Fruit fly (Drosophila melanogaster): Measurements from ENCODE around the gene Abcd3.

Abcd3 gene

dm6 chrX:19750626-19751149, at the start of gene Abcd3 (continued):
- TF ChIP-seq slbo (GFP tag; IDR thresholded peaks at IDR 0.05) (peak; percentile 27; the same call in 1 of the 2 replicates), CG8765 (GFP tag; IDR thresholded peaks at IDR 0.05) (no peak), lilli (GFP tag; optimal IDR thresholded peaks at IDR 0.05) (peak; percentile 34), CkIIα-i1 (GFP tag; IDR thresholded peaks at IDR 0.05) (no peak), CG30020 (tag; optimal IDR thresholded peaks at IDR 0.05) (no peak), Atf-2 (GFP tag; optimal IDR thresholded peaks at IDR 0.05) (no peak), CG1024 (GFP tag; IDR thresholded peaks at IDR 0.05) (0 out of 2 replicates have a peak, but pooled peaks have one; percentile 28), dimm (GFP tag; IDR thresholded peaks at IDR 0.05) (no peak), bab2 (GFP tag; optimal IDR thresholded peaks at IDR 0.05) (no peak), CG17568 (GFP tag; optimal IDR thresholded peaks at IDR 0.05) (no peak), MESR4 (GFP tag; optimal IDR thresholded peaks at IDR 0.05) (peak; percentile 94), CG9797 (GFP tag; optimal IDR thresholded peaks at IDR 0.05) (peak; percentile 24), CG10431 (GFP tag; optimal IDR thresholded peaks at IDR 0.05) (no peak), CoRest (tag; optimal IDR thresholded peaks at IDR 0.05) (no peak), prd (optimal IDR thresholded peaks at IDR 0.05) (no peak), prd (GFP tag; IDR thresholded peaks at IDR 0.05) (no peak), ewg (GFP tag; optimal IDR thresholded peaks at IDR 0.05) (peak; percentile 38), CG14860 (GFP tag; IDR thresholded peaks at IDR 0.05; ENCODE audit: partially characterized antibody) (peak; percentile 67), NfI (GFP tag; optimal IDR thresholded peaks at IDR 0.05) (peak; percentile 19), CG8388 (GFP tag; optimal IDR thresholded peaks at IDR 0.05) (no peak), CG31365 (tag; optimal IDR thresholded peaks at IDR 0.05) (peak; percentile 23), CG7987 (GFP tag; optimal IDR thresholded peaks at IDR 0.05) (peak; percentile 56), CG4282 (GFP tag; optimal IDR thresholded peaks at IDR 0.05) (no peak), CG12744 (GFP tag; optimal IDR thresholded peaks at IDR 0.05) (no peak), CG12155 (GFP tag; optimal IDR thresholded peaks at IDR 0.05) (peak; percentile 8), kni (GFP tag; optimal IDR thresholded peaks at IDR 0.05) (peak; percentile 65), CG16863 (GFP tag; optimal IDR thresholded peaks at IDR 0.05) (no peak), chm (GFP tag; IDR thresholded peaks at IDR 0.05) (peak; percentile 66; the same call in 1 of the 2 replicates), cwo (GFP tag; optimal IDR thresholded peaks at IDR 0.05) (peak; percentile 42)

dm6 chrX:19701611-19702010, 49.0 kb upstream of the Abcd3 start, which contains the start of gene Tcs4:
TSS of gene Tcs4 (minus strand) at chrX:19701755.
- TF ChIP-seq CG18262 (tag; optimal IDR thresholded peaks at IDR 0.05) = peak; percentile 37
- TF ChIP-seq CTCF (GFP tag; optimal IDR thresholded peaks at IDR 0.05) = no peak
- peak; percentile 20 for TF ChIP-seq CG4617 (GFP tag; optimal IDR thresholded peaks at IDR 0.05; ENCODE audit: borderline replicate concordance)
- 0 out of 2 replicates have a peak, but pooled peaks have one; percentile 12 for TF ChIP-seq ranshi (GFP tag; IDR thresholded peaks at IDR 0.05)
- peak; percentile 76 for TF ChIP-seq Med (GFP tag)
- TF ChIP-seq NfI (GFP tag; optimal IDR thresholded peaks at IDR 0.05) = peak; percentile 17
- no peak for TF ChIP-seq Aef1 (GFP tag; IDR thresholded peaks at IDR 0.05)
- TF ChIP-seq CG13424 (tag; optimal IDR thresholded peaks at IDR 0.05) = peak; percentile 58
- peak; percentile 43 for TF ChIP-seq pzg (GFP tag; optimal IDR thresholded peaks at IDR 0.05)
- peak; percentile 22 for TF ChIP-seq zen (tag; optimal IDR thresholded peaks at IDR 0.05)
- 0 out of 3 replicates have a peak, but pooled peaks have one; percentile 22 for TF ChIP-seq CG14860 (GFP tag; IDR thresholded peaks at IDR 0.05; ENCODE audit: partially characterized antibody)
- peak; percentile 20 for TF ChIP-seq CG8924 (tag; optimal IDR thresholded peaks at IDR 0.05)
- peak; percentile 43 for TF ChIP-seq CG7839 (tag; optimal IDR thresholded peaks at IDR 0.05)
- TF ChIP-seq Bgb (GFP tag; IDR thresholded peaks at IDR 0.05; ENCODE audit: partially characterized antibody) = peak; percentile 31; the same call in 1 of the 2 replicates
- no peak for TF ChIP-seq pan (optimal IDR thresholded peaks at IDR 0.05)
- TF ChIP-seq pan (GFP tag; optimal IDR thresholded peaks at IDR 0.05 in 1 of 2, IDR thresholded peaks at IDR 0.05 in 1 of 2) = peak in 1 of 2 experiments; percentile 21
- no peak for TF ChIP-seq CG6813 (GFP tag; optimal IDR thresholded peaks at IDR 0.05)
- TF ChIP-seq Rfx (GFP tag; IDR thresholded peaks at IDR 0.05) = 0 out of 2 replicates have a peak, but pooled peaks have one; percentile 29
- no peak for TF ChIP-seq Ada2b (GFP tag; IDR thresholded peaks at IDR 0.05)
- TF ChIP-seq zfh2 (GFP tag; optimal IDR thresholded peaks at IDR 0.05) = no peak
- peak in 1 of 2 experiments; percentile 83 for TF ChIP-seq Pdp1 (GFP tag; optimal IDR thresholded peaks at IDR 0.05)
- TF ChIP-seq CG9932 (GFP tag; IDR thresholded peaks at IDR 0.05) = no peak
- TF ChIP-seq chinmo (GFP tag; IDR thresholded peaks at IDR 0.05; ENCODE audit: partially characterized antibody) = peak; percentile 71; the same call in 2 of the 4 replicates
- 0 out of 2 replicates have a peak, but pooled peaks have one; percentile 22 for TF ChIP-seq CG31441 (GFP tag; IDR thresholded peaks at IDR 0.05)
